Worm (Caenorhabditis elegans) whole organism, young adult: ENCODE data around the gene nse-4.
A peak's percentile ranks its signal among the peaks of the same experiment; 100 is the strongest.

Source experiments
- B0035.1 ChIP-seq: sonication (generic microtip); optimal IDR thresholded peaks from 2 replicates; lab custom pipeline; 2016; ENCODE audit warnings: missing genetic modification characterization, mild to moderate bottlenecking, missing compliant biosample characterization, missing genotype, missing genetic modification reagents
- B0261.1 ChIP-seq: sonication (generic microtip); optimal IDR thresholded peaks from 2 replicates; lab custom pipeline; 2016; ENCODE audit warnings: mild to moderate bottlenecking, missing genetic modification characterization, moderate library complexity, missing compliant biosample characterization
- C17E4.6 ChIP-seq: fragments of 200-800 bp; sonication (Bioruptor generic); IDR thresholded peaks from 2 replicates; pipeline ENCODE4 v1.3.6; 2022; ENCODE audit warnings: missing genetic modification reagents, missing genetic modification characterization, missing compliant biosample characterization
- F10E7.11 ChIP-seq: sonication (generic microtip); optimal IDR thresholded peaks from 2 replicates; lab custom pipeline; 2017; ENCODE audit warnings: mild to moderate bottlenecking, missing genetic modification characterization, moderate library complexity, missing compliant biosample characterization
- F22D6.2 ChIP-seq: sonication (generic microtip); optimal IDR thresholded peaks from 2 replicates; lab custom pipeline; 2016; ENCODE audit warnings: mild to moderate bottlenecking, missing genetic modification characterization, missing compliant biosample characterization
- F23B12.7 ChIP-seq: sonication (generic microtip); optimal IDR thresholded peaks from 2 replicates; lab custom pipeline; 2017; ENCODE audit warnings: missing genetic modification characterization, mild to moderate bottlenecking, missing compliant biosample characterization, antibody characterized with exemption, moderate library complexity; ENCODE audit not compliant: insufficient read depth
- F52B5.7 ChIP-seq: sonication (generic microtip); optimal IDR thresholded peaks from 2 replicates; lab custom pipeline; 2016; ENCODE audit warnings: mild to moderate bottlenecking, missing genetic modification characterization, missing compliant biosample characterization
- F55B11.4 ChIP-seq: sonication (generic microtip); optimal IDR thresholded peaks from 2 replicates; lab custom pipeline; 2016; ENCODE audit warnings: missing compliant biosample characterization, missing genetic modification characterization, borderline replicate concordance; ENCODE audit not compliant: insufficient read depth
- F57A8.1 ChIP-seq: fragments of 200-800 bp; sonication (Bioruptor generic); optimal IDR thresholded peaks from 2 replicates; lab custom pipeline; 2018; ENCODE audit warnings: mild to moderate bottlenecking, missing genetic modification characterization, moderate library complexity, missing compliant biosample characterization
- T07F8.4 ChIP-seq: sonication (generic microtip); optimal IDR thresholded peaks from 2 replicates; lab custom pipeline; 2016; ENCODE audit warnings: mild to moderate bottlenecking, missing genetic modification characterization, moderate library complexity, missing compliant biosample characterization
- Y53G8AR.9 ChIP-seq: fragments of 200-800 bp; sonication (Bioruptor generic); conservative IDR thresholded peaks from 2 replicates; pipeline ENCODE4 v1.3.6; 2022; ENCODE audit warnings: missing genetic modification reagents, missing genetic modification characterization, missing compliant biosample characterization
- Y56A3A.18 ChIP-seq: fragments of 200-800 bp; sonication (Bioruptor generic); IDR thresholded peaks from 2 replicates; pipeline ENCODE4 v1.3.6; 2022; ENCODE audit warnings: missing genetic modification reagents, missing genetic modification characterization, missing compliant biosample characterization
- Y79H2A.3 ChIP-seq: fragments of 200-800 bp; sonication (Bioruptor generic); conservative IDR thresholded peaks from 2 replicates; pipeline ENCODE4 v1.3.6; 2022; ENCODE audit warnings: missing genetic modification reagents, missing genetic modification characterization, missing compliant biosample characterization
- aptf-2 ChIP-seq: fragments of 200-800 bp; sonication (Bioruptor generic); conservative IDR thresholded peaks from 2 replicates; pipeline ENCODE4 v1.3.6; 2022; ENCODE audit warnings: missing genetic modification reagents, missing genetic modification characterization, missing compliant biosample characterization
- atf-7 ChIP-seq: sonication (generic microtip); optimal IDR thresholded peaks from 2 replicates; lab custom pipeline; 2017; ENCODE audit warnings: mild to moderate bottlenecking, missing genetic modification characterization, missing compliant biosample characterization
- attf-3 ChIP-seq: fragments of 200-800 bp; sonication (Bioruptor generic); conservative IDR thresholded peaks from 2 replicates; pipeline ENCODE4 v1.3.6; 2022; ENCODE audit warnings: missing genetic modification reagents, missing genetic modification characterization, missing compliant biosample characterization
- bed-1 ChIP-seq: fragments of 200-800 bp; sonication (Bioruptor generic); IDR thresholded peaks from 2 replicates; pipeline ENCODE4 v1.3.6; 2022; ENCODE audit warnings: missing genetic modification reagents, missing genetic modification characterization, missing compliant biosample characterization
- ceh-27 ChIP-seq: fragments of 200-800 bp; sonication (Bioruptor generic); optimal IDR thresholded peaks from 2 replicates; lab custom pipeline; 2018; ENCODE audit warnings: mild to moderate bottlenecking, missing genetic modification characterization, moderate library complexity, missing compliant biosample characterization
- ceh-79 ChIP-seq: sonication (generic microtip); optimal IDR thresholded peaks from 2 replicates; lab custom pipeline; 2017; ENCODE audit warnings: mild to moderate bottlenecking, missing genetic modification characterization, missing compliant biosample characterization
- die-1 ChIP-seq: sonication (generic microtip); optimal IDR thresholded peaks from 2 replicates; lab custom pipeline; 2016; ENCODE audit warnings: missing genotype, mild to moderate bottlenecking, missing genetic modification characterization, missing compliant biosample characterization
- dpff-1 ChIP-seq: sonication (generic microtip); optimal IDR thresholded peaks from 2 replicates; lab custom pipeline; 2017; ENCODE audit warnings: mild to moderate bottlenecking, missing genetic modification characterization, missing compliant biosample characterization
- egl-18 ChIP-seq: fragments of 200-800 bp; sonication (Bioruptor generic); IDR thresholded peaks from 2 replicates; pipeline ENCODE4 v1.3.6; 2022; ENCODE audit warnings: missing genetic modification reagents, missing genetic modification characterization, missing compliant biosample characterization
- hlh-12 ChIP-seq: sonication (generic microtip); optimal IDR thresholded peaks from 2 replicates; lab custom pipeline; 2016; ENCODE audit warnings: missing genetic modification characterization, missing compliant biosample characterization
- hmg-20 ChIP-seq: fragments of 200-800 bp; sonication (Bioruptor generic); IDR thresholded peaks from 2 replicates; pipeline ENCODE4 v1.3.6; 2022; ENCODE audit warnings: missing genetic modification reagents, missing genetic modification characterization, missing compliant biosample characterization
- lin-40 ChIP-seq: sonication (generic microtip); optimal IDR thresholded peaks from 2 replicates; lab custom pipeline; 2016; ENCODE audit warnings: missing genetic modification characterization, mild to moderate bottlenecking, missing compliant biosample characterization, missing genotype, missing genetic modification reagents
- lsy-27 ChIP-seq: sonication (generic microtip); optimal IDR thresholded peaks from 2 replicates; lab custom pipeline; 2017; ENCODE audit warnings: missing genetic modification characterization, mild to moderate bottlenecking, missing compliant biosample characterization, antibody characterized with exemption, missing genotype, borderline replicate concordance; ENCODE audit not compliant: insufficient read depth
- madf-10 ChIP-seq: sonication (generic microtip); optimal IDR thresholded peaks from 2 replicates; lab custom pipeline; 2016; ENCODE audit warnings: mild to moderate bottlenecking, missing genetic modification characterization, missing compliant biosample characterization
- madf-3 ChIP-seq: fragments of 200-800 bp; sonication (Bioruptor generic); IDR thresholded peaks from 2 replicates; pipeline ENCODE4 v1.3.6; 2022; ENCODE audit warnings: missing genetic modification reagents, missing genetic modification characterization, missing compliant biosample characterization
- madf-8 ChIP-seq: fragments of 200-800 bp; sonication (Bioruptor generic); conservative IDR thresholded peaks from 2 replicates; pipeline ENCODE4 v1.3.6; 2022; ENCODE audit warnings: missing genetic modification reagents, missing genetic modification characterization, missing compliant biosample characterization
- mcd-1 ChIP-seq: fragments of 200-800 bp; sonication (Bioruptor generic); IDR thresholded peaks from 2 replicates; pipeline ENCODE4 v1.3.6; 2022; ENCODE audit warnings: missing genetic modification reagents, missing genetic modification characterization, missing compliant biosample characterization
- nfya-1 ChIP-seq: sonication (generic microtip); optimal IDR thresholded peaks from 2 replicates; lab custom pipeline; 2017; ENCODE audit warnings: antibody characterized with exemption, missing compliant biosample characterization, missing genetic modification characterization, borderline replicate concordance; ENCODE audit not compliant: insufficient read depth
- nfyb-1 ChIP-seq: fragments of 200-800 bp; sonication (Bioruptor generic); IDR thresholded peaks from 2 replicates; pipeline ENCODE4 v1.3.6; 2022; ENCODE audit warnings: missing genetic modification reagents, missing genetic modification characterization, missing compliant biosample characterization
- nhr-120 ChIP-seq: fragments of 200-800 bp; sonication (Bioruptor generic); IDR thresholded peaks from 2 replicates; pipeline ENCODE4 v1.3.6; 2022; ENCODE audit warnings: missing genetic modification characterization, missing compliant biosample characterization
- nhr-179 ChIP-seq: sonication (generic microtip); optimal IDR thresholded peaks from 2 replicates; lab custom pipeline; 2016; ENCODE audit warnings: mild to moderate bottlenecking, missing genetic modification characterization, missing compliant biosample characterization
- nhr-27 ChIP-seq: fragments of 200-800 bp; sonication (Bioruptor generic); optimal IDR thresholded peaks from 2 replicates; lab custom pipeline; 2018; ENCODE audit warnings: mild to moderate bottlenecking, missing genetic modification characterization, moderate library complexity, missing compliant biosample characterization
- nhr-80 ChIP-seq: sonication (generic microtip); optimal IDR thresholded peaks from 2 replicates; lab custom pipeline; 2016; ENCODE audit warnings: missing genetic modification characterization, missing compliant biosample characterization
- pha-4 ChIP-seq: fragments of 150-350 bp; sonication (generic microtip); optimal IDR thresholded peaks from 2 replicates; lab custom pipeline; 2014; ENCODE audit warnings: missing biosample characterization, missing genetic modification reagents, missing genetic modification characterization
- rpc-1 ChIP-seq, 2 experiments: fragments of 150-350 bp in 1 of 2; sonication (generic microtip) in 1 of 2; optimal IDR thresholded peaks; 2 replicates each; lab custom pipeline; 2014 to 2018; ENCODE audit warnings: missing biosample characterization in 1 of 2, missing genetic modification characterization in 1 of 2, missing genetic modification reagents in 1 of 2, missing genotype in 1 of 2
- snpc-1.1 ChIP-seq: sonication (generic microtip); optimal IDR thresholded peaks from 2 replicates; lab custom pipeline; 2017; ENCODE audit warnings: missing genetic modification characterization, mild to moderate bottlenecking, missing compliant biosample characterization, antibody characterized with exemption, moderate library complexity, missing genotype, missing genetic modification reagents; ENCODE audit not compliant: insufficient read depth
- snpc-4 ChIP-seq, 5 experiments: fragments of 150-350 bp in 1 of 5; sonication (generic microtip) in 4 of 5; optimal IDR thresholded peaks; 2 replicates each; lab custom pipeline; 2014 to 2018; ENCODE audit warnings: missing genetic modification characterization in 5 of 5, missing biosample characterization in 3 of 5, antibody characterized with exemption in 2 of 5, mild to moderate bottlenecking in 2 of 5, missing compliant biosample characterization in 2 of 5, missing genotype in 2 of 5, moderate library complexity in 2 of 5, missing genetic modification reagents in 1 of 5
- tbp1 ChIP-seq: fragments of 200-800 bp; sonication (Bioruptor generic); optimal IDR thresholded peaks from 2 replicates; lab custom pipeline; 2018; ENCODE audit warnings: mild to moderate bottlenecking, missing genetic modification characterization, missing compliant biosample characterization
- zim-3 ChIP-seq: sonication (generic microtip); optimal IDR thresholded peaks from 2 replicates; lab custom pipeline; 2017; ENCODE audit warnings: mild to moderate bottlenecking, missing genetic modification characterization, moderate library complexity, missing compliant biosample characterization
- ztf-18 ChIP-seq: sonication (generic microtip); optimal IDR thresholded peaks from 2 replicates; lab custom pipeline; 2016; ENCODE audit warnings: missing genotype, mild to moderate bottlenecking, missing genetic modification characterization, missing compliant biosample characterization
- ztf-28 ChIP-seq: fragments of 200-800 bp; sonication (Bioruptor generic); IDR thresholded peaks from 2 replicates; pipeline ENCODE4 v1.3.6; 2022; ENCODE audit warnings: missing genetic modification reagents, missing genetic modification characterization, missing compliant biosample characterization
- ztf-6 ChIP-seq: fragments of 200-800 bp; sonication (Bioruptor generic); IDR thresholded peaks from 2 replicates; pipeline ENCODE4 v1.3.6; 2022; ENCODE audit warnings: missing genetic modification reagents, missing genetic modification characterization, missing compliant biosample characterization

Gene nse-4

ce11 chrIV:11522225-11522952, 41.7 kb downstream of the nse-4 start (continued):
- TF ChIP-seq snpc-1.1 (tag; lab: Kevin White, UChicago): no peak
- TF ChIP-seq nhr-179 (tag; lab: Kevin White, UChicago): no peak
- TF ChIP-seq tbp1 (GFP tag; lab: Kevin White, UChicago): peak; percentile 1
- no peak for TF ChIP-seq egl-18 (GFP tag; lab: Robert Waterston, UW)
- no peak for TF ChIP-seq hlh-12
- no peak for TF ChIP-seq ztf-18 (tag; lab: Kevin White, UChicago)
- no peak for TF ChIP-seq pha-4
- TF ChIP-seq attf-3 (GFP tag; lab: Robert Waterston, UW): peak; percentile 33; the same call in 1 of the 2 replicates
- no peak for TF ChIP-seq F10E7.11 (tag; lab: Kevin White, UChicago)
- no peak for TF ChIP-seq rpc-1 (optimal IDR thresholded peaks at IDR 0.05; lab: Kevin White, UChicago)
- TF ChIP-seq rpc-1 (tag; optimal IDR thresholded peaks at IDR 0.05; lab: Kevin White, UChicago): no peak
- TF ChIP-seq hmg-20: no peak
- TF ChIP-seq F23B12.7 (tag; lab: Kevin White, UChicago): no peak
- no peak for TF ChIP-seq F52B5.7 (tag; lab: Kevin White, UChicago)
- no peak for TF ChIP-seq F55B11.4 (tag; lab: Kevin White, UChicago)
- no peak for TF ChIP-seq C17E4.6 (GFP tag; lab: Robert Waterston, UW)
- no peak for TF ChIP-seq dpff-1
- TF ChIP-seq bed-1: no peak
- TF ChIP-seq nfya-1 (tag; lab: Kevin White, UChicago): no peak
- no peak for TF ChIP-seq T07F8.4 (tag; lab: Kevin White, UChicago)
- peak; percentile 20 for TF ChIP-seq nhr-80 (tag; lab: Kevin White, UChicago)
- TF ChIP-seq Y56A3A.18 (GFP tag; lab: Robert Waterston, UW): no peak; the same call in 1 of the 2 replicates
- no peak for TF ChIP-seq ceh-79 (tag; lab: Kevin White, UChicago)
- TF ChIP-seq mcd-1 (GFP tag; lab: Robert Waterston, UW): peak; percentile 20; the same call in 1 of the 2 replicates
- TF ChIP-seq B0035.1 (tag; lab: Kevin White, UChicago): no peak
- no peak for TF ChIP-seq snpc-4 (GFP tag; optimal IDR thresholded peaks at IDR 0.05; lab: Kevin White, UChicago)
- peak in 2 of 4 experiments; percentile 12 to 24 for TF ChIP-seq snpc-4 (tag; optimal IDR thresholded peaks at IDR 0.05; lab: Kevin White, UChicago)
- TF ChIP-seq zim-3 (tag; lab: Kevin White, UChicago): no peak
- no peak for TF ChIP-seq Y79H2A.3 (GFP tag; lab: Robert Waterston, UW)
- TF ChIP-seq die-1: no peak
- TF ChIP-seq F22D6.2 (tag; lab: Kevin White, UChicago): no peak
- TF ChIP-seq B0261.1: no peak
- TF ChIP-seq atf-7 (tag; lab: Kevin White, UChicago): peak; percentile 87
- TF ChIP-seq madf-3 (GFP tag; lab: Robert Waterston, UW): 0 out of 2 replicates have a peak, but pooled peaks have one; percentile 18
- peak; percentile 40; the same call in 1 of the 2 replicates for TF ChIP-seq madf-8 (GFP tag; lab: Robert Waterston, UW)
- no peak for TF ChIP-seq ceh-27
- no peak; the same call in 1 of the 2 replicates for TF ChIP-seq Y53G8AR.9 (GFP tag; lab: Robert Waterston, UW)
- peak; percentile 73 for TF ChIP-seq madf-10 (tag; lab: Kevin White, UChicago)
- no peak for TF ChIP-seq aptf-2 (GFP tag; lab: Robert Waterston, UW)
- peak; percentile 70 for TF ChIP-seq lin-40
- no peak for TF ChIP-seq F57A8.1 (GFP tag; lab: Kevin White, UChicago)
- TF ChIP-seq nhr-27 (tag; lab: Kevin White, UChicago): no peak
- no peak for TF ChIP-seq ztf-28 (GFP tag; lab: Robert Waterston, UW)
- TF ChIP-seq lsy-27 (tag; lab: Kevin White, UChicago): no peak
- no peak for TF ChIP-seq nhr-120
- no peak for TF ChIP-seq nfyb-1 (GFP tag; lab: Robert Waterston, UW)
- no peak for TF ChIP-seq ztf-6
